Worm (Caenorhabditis elegans): Measurements from ENCODE around the gene srh-304.

- TF ChIP-seq zag-1 (tag; optimal IDR thresholded peaks at IDR 0.05): no peak
- peak; percentile 89 for TF ChIP-seq unc-86 (tag; optimal IDR thresholded peaks at IDR 0.05)
- TF ChIP-seq unc-62 (GFP tag; optimal IDR thresholded peaks at IDR 0.05): no peak
- peak; percentile 84 for TF ChIP-seq mep-1 (tag; optimal IDR thresholded peaks at IDR 0.05)
- no peak for TF ChIP-seq nhr-28 (tag; optimal IDR thresholded peaks at IDR 0.05)
- TF ChIP-seq dpl-1 (GFP tag; optimal IDR thresholded peaks at IDR 0.05): peak; percentile 56 to 69 (median 66)
- TF ChIP-seq pag-3 (tag; optimal IDR thresholded peaks at IDR 0.05; ENCODE audit: borderline replicate concordance, insufficient read depth): no peak
- no peak for TF ChIP-seq pqm-1 (tag; optimal IDR thresholded peaks at IDR 0.05)
- TF ChIP-seq nhr-77 (tag; optimal IDR thresholded peaks at IDR 0.05): peak; percentile 74
- peak; percentile 90 for TF ChIP-seq tbx-2 (tag; optimal IDR thresholded peaks at IDR 0.05)
- no peak for TF ChIP-seq unc-130 (tag; optimal IDR thresholded peaks at IDR 0.05)
- TF ChIP-seq fos-1 (tag; optimal IDR thresholded peaks at IDR 0.05): peak; percentile 78
- TF ChIP-seq ces-1 (GFP tag; optimal IDR thresholded peaks at IDR 0.05): peak; percentile 62
- peak; percentile 43 to 68 for TF ChIP-seq mdl-1 (tag; optimal IDR thresholded peaks at IDR 0.05)
These were observed 29.5 kb downstream of the srh-304 start for ce11 chrV:17857901-17858300.

Data from whole organism, L1 larva.